Fruit fly (Drosophila melanogaster) whole organism, embryonic: ENCODE results near the gene dgrn.
A peak's percentile ranks its signal among the peaks of the same experiment; 100 is the strongest.

ENCODE experiments used
- CG10565 ChIP-seq: fragments of 200-800 bp; sonication (Bioruptor generic); optimal IDR thresholded peaks from 3 replicates; lab custom pipeline; 2016; ENCODE audit warnings: missing biosample characterization, mild to moderate bottlenecking, missing genetic modification characterization
- CG12391 ChIP-seq: fragments of 200-800 bp; sonication (Bioruptor generic); optimal IDR thresholded peaks from 3 replicates; lab custom pipeline; 2018; ENCODE audit warnings: missing biosample characterization, mild to moderate bottlenecking, missing genetic modification characterization, moderate library complexity
- CG12769 ChIP-seq: fragments of 200-800 bp; sonication (Bioruptor generic); optimal IDR thresholded peaks from 2 replicates; lab custom pipeline; 2019; ENCODE audit warnings: missing biosample characterization, mild to moderate bottlenecking, missing genetic modification characterization, moderate library complexity
- CG15269 ChIP-seq: fragments of 200-800 bp; sonication (Bioruptor generic); optimal IDR thresholded peaks from 2 replicates; lab custom pipeline; 2018; ENCODE audit warnings: missing biosample characterization, mild to moderate bottlenecking, missing genetic modification characterization, moderate library complexity
- CG1529 ChIP-seq: fragments of 200-800 bp; sonication (Bioruptor generic); optimal IDR thresholded peaks from 3 replicates; lab custom pipeline; 2018; ENCODE audit warnings: missing biosample characterization, missing genetic modification characterization
- CG15514 ChIP-seq: fragments of 200-800 bp; sonication (Bioruptor generic); optimal IDR thresholded peaks from 3 replicates; lab custom pipeline; 2017; ENCODE audit warnings: missing biosample characterization, missing genetic modification characterization, mild to moderate bottlenecking, moderate library complexity, missing genetic modification reagents
- CG17802 ChIP-seq: fragments of 200-800 bp; sonication (Bioruptor generic); optimal IDR thresholded peaks from 2 replicates; lab custom pipeline; 2018; ENCODE audit warnings: missing biosample characterization, mild to moderate bottlenecking, missing genetic modification characterization, moderate library complexity
- CG17829 ChIP-seq: fragments of 200-800 bp; optimal IDR thresholded peaks from 2 replicates; lab custom pipeline; 2019; ENCODE audit warnings: missing biosample characterization, mild to moderate bottlenecking, missing genetic modification characterization, moderate library complexity
- CG2712 ChIP-seq: fragments of 200-800 bp; optimal IDR thresholded peaks from 3 replicates; lab custom pipeline; 2019; ENCODE audit warnings: missing biosample characterization, mild to moderate bottlenecking, missing genetic modification characterization, moderate library complexity
- CG6254 ChIP-seq: fragments of 200-800 bp; sonication (Bioruptor generic); optimal IDR thresholded peaks from 3 replicates; lab custom pipeline; 2017; ENCODE audit warnings: mild to moderate bottlenecking, missing biosample characterization, missing genetic modification reagents, missing genetic modification characterization
- CG6765 ChIP-seq: fragments of 200-800 bp; sonication (Bioruptor generic); optimal IDR thresholded peaks from 3 replicates; lab custom pipeline; 2017; ENCODE audit warnings: missing biosample characterization, mild to moderate bottlenecking, missing genetic modification characterization
- CG6854 ChIP-seq: fragments of 200-800 bp; sonication (Bioruptor generic); optimal IDR thresholded peaks from 3 replicates; lab custom pipeline; 2017; ENCODE audit warnings: missing biosample characterization, mild to moderate bottlenecking, missing genetic modification characterization
- CG7928 ChIP-seq: fragments of 200-800 bp; sonication (Bioruptor generic); optimal IDR thresholded peaks from 2 replicates; lab custom pipeline; 2017; ENCODE audit warnings: missing biosample characterization, mild to moderate bottlenecking, missing genetic modification characterization
- CG7963 ChIP-seq: fragments of 200-800 bp; sonication (Bioruptor generic); IDR thresholded peaks from 3 replicates; pipeline ENCODE4 v1.3.6; 2022; ENCODE audit warnings: missing biosample characterization, missing genetic modification characterization; ENCODE audit not compliant: partially characterized antibody
- CG9215 ChIP-seq: fragments of 200-800 bp; sonication (Bioruptor generic); IDR thresholded peaks from 2 replicates; pipeline ENCODE4 v1.3.6; 2022; ENCODE audit warnings: missing biosample characterization, missing genetic modification characterization
- CG9609 ChIP-seq: fragments of 200-800 bp; sonication (Bioruptor generic); optimal IDR thresholded peaks from 3 replicates; lab custom pipeline; 2016; ENCODE audit warnings: missing biosample characterization, missing genetic modification characterization
- CkIIα-i1 ChIP-seq: fragments of 200-800 bp; sonication (Bioruptor generic); IDR thresholded peaks from 2 replicates; pipeline ENCODE4 v1.3.6; 2022; ENCODE audit warnings: missing biosample characterization, missing genetic modification characterization
- Dfd ChIP-seq, 2 experiments: fragments of >200 bp; optimal IDR thresholded peaks; 2 replicates each; lab custom pipeline; 2017; ENCODE audit warnings: missing biosample characterization in 2 of 2, missing genetic modification characterization in 2 of 2
- Dip2 ChIP-seq: fragments of 200-800 bp; sonication (Bioruptor generic); IDR thresholded peaks from 2 replicates; pipeline ENCODE4 v1.3.6; 2022; ENCODE audit warnings: missing biosample characterization, missing genetic modification characterization
- Dip3 ChIP-seq: fragments of 200-800 bp; sonication (Bioruptor generic); optimal IDR thresholded peaks from 3 replicates; lab custom pipeline; 2016; ENCODE audit warnings: missing biosample characterization, missing genetic modification characterization
- Dll ChIP-seq: fragments of 200-800 bp; sonication (Bioruptor generic); IDR thresholded peaks from 4 replicates; pipeline ENCODE4 v1.3.6; 2022; ENCODE audit warnings: missing biosample characterization, missing genetic modification characterization; ENCODE audit not compliant: partially characterized antibody
- Gsc ChIP-seq: fragments of 200-800 bp; sonication (Bioruptor generic); IDR thresholded peaks from 2 replicates; pipeline ENCODE4 v1.3.6; 2022; ENCODE audit warnings: missing biosample characterization, missing genetic modification characterization
- Hand ChIP-seq: fragments of 200-800 bp; sonication (Bioruptor generic); optimal IDR thresholded peaks from 2 replicates; lab custom pipeline; 2017; ENCODE audit warnings: mild to moderate bottlenecking, missing biosample characterization, missing genetic modification reagents, missing genetic modification characterization
- Myb ChIP-seq: fragments of 200-800 bp; sonication (Bioruptor generic); optimal IDR thresholded peaks from 2 replicates; lab custom pipeline; 2016; ENCODE audit warnings: missing biosample characterization, missing genetic modification characterization
- Stat92E ChIP-seq, 3 experiments: fragments of >200 bp in 2 of 3; fragments of 200-800 bp in 1 of 3; sonication (Bioruptor generic) in 1 of 3; optimal IDR thresholded peaks; 2 replicates each; lab custom pipeline; 2017 to 2019; ENCODE audit warnings: missing biosample characterization in 3 of 3, missing genetic modification characterization in 3 of 3, mild to moderate bottlenecking in 1 of 3, moderate library complexity in 1 of 3
- Xbp1 ChIP-seq: fragments of 200-800 bp; sonication (Bioruptor generic); optimal IDR thresholded peaks from 3 replicates; lab custom pipeline; 2016; ENCODE audit warnings: missing biosample characterization, mild to moderate bottlenecking, missing genetic modification characterization
- ab ChIP-seq: fragments of 200-800 bp; sonication (Bioruptor generic); optimal IDR thresholded peaks from 2 replicates; lab custom pipeline; 2016; ENCODE audit warnings: missing biosample characterization, missing genetic modification characterization
- ap ChIP-seq: fragments of 200-800 bp; sonication (Bioruptor generic); IDR thresholded peaks from 2 replicates; pipeline ENCODE4 v1.3.6; 2022; ENCODE audit warnings: missing biosample characterization, missing genetic modification characterization
- ato ChIP-seq: fragments of 200-800 bp; sonication (Bioruptor generic); IDR thresholded peaks from 2 replicates; pipeline ENCODE4 v1.3.6; 2022; ENCODE audit warnings: missing biosample characterization, missing genetic modification characterization; ENCODE audit not compliant: partially characterized antibody
- cas ChIP-seq: fragments of 200-800 bp; sonication (Bioruptor generic); IDR thresholded peaks from 2 replicates; pipeline ENCODE4 v1.3.6; 2022; ENCODE audit warnings: missing biosample characterization, missing genetic modification characterization
- dpn ChIP-seq, 2 experiments: fragments of 200-800 bp; sonication (Bioruptor generic); optimal IDR thresholded peaks; 3 replicates each; lab custom pipeline; 2016; ENCODE audit warnings: missing biosample characterization in 2 of 2, missing genetic modification characterization in 2 of 2
- esg ChIP-seq: fragments of 200-800 bp; sonication (Bioruptor generic); conservative IDR thresholded peaks from 2 replicates; pipeline ENCODE4 v1.3.6; 2022; ENCODE audit warnings: missing biosample characterization, missing genetic modification characterization
- grau ChIP-seq: fragments of 200-800 bp; optimal IDR thresholded peaks from 3 replicates; lab custom pipeline; 2019; ENCODE audit warnings: missing biosample characterization, mild to moderate bottlenecking, missing genetic modification characterization, moderate library complexity
- her ChIP-seq: fragments of 200-800 bp; sonication (Bioruptor generic); optimal IDR thresholded peaks from 2 replicates; lab custom pipeline; 2016; ENCODE audit warnings: missing biosample characterization, missing genetic modification characterization
- hth ChIP-seq: fragments of >200 bp; optimal IDR thresholded peaks from 2 replicates; lab custom pipeline; 2017; ENCODE audit warnings: inconsistent platforms
- kah ChIP-seq: fragments of 200-800 bp; sonication (Bioruptor generic); optimal IDR thresholded peaks from 2 replicates; lab custom pipeline; 2018; ENCODE audit warnings: missing biosample characterization, mild to moderate bottlenecking, missing genetic modification characterization
- lab ChIP-seq: fragments of 200-800 bp; sonication (Bioruptor generic); optimal IDR thresholded peaks from 3 replicates; lab custom pipeline; 2017; ENCODE audit warnings: missing biosample characterization, missing genetic modification characterization, mild to moderate bottlenecking, moderate library complexity, missing genetic modification reagents
- nau ChIP-seq: fragments of 200-800 bp; sonication (Bioruptor generic); optimal IDR thresholded peaks from 3 replicates; lab custom pipeline; 2017; ENCODE audit warnings: missing biosample characterization, mild to moderate bottlenecking, missing genetic modification characterization, missing genetic modification reagents
- nerfin-1 ChIP-seq: fragments of 200-800 bp; sonication (Bioruptor generic); optimal IDR thresholded peaks from 3 replicates; lab custom pipeline; 2019; ENCODE audit warnings: missing biosample characterization, mild to moderate bottlenecking, missing genetic modification characterization, moderate library complexity
- odd ChIP-seq: fragments of 200-800 bp; sonication (Bioruptor generic); optimal IDR thresholded peaks from 2 replicates; lab custom pipeline; 2017; ENCODE audit warnings: missing biosample characterization, mild to moderate bottlenecking, missing genetic modification characterization
- peb ChIP-seq: fragments of 200-800 bp; sonication (Bioruptor generic); IDR thresholded peaks from 2 replicates; pipeline ENCODE4 v1.3.6; 2022; ENCODE audit warnings: missing biosample characterization, missing genetic modification characterization
- pum ChIP-seq: fragments of 200-800 bp; sonication (Bioruptor generic); optimal IDR thresholded peaks from 2 replicates; lab custom pipeline; 2016; ENCODE audit warnings: missing biosample characterization, missing genetic modification characterization
- ranshi ChIP-seq: fragments of 200-800 bp; sonication (Bioruptor generic); IDR thresholded peaks from 2 replicates; pipeline ENCODE4 v1.3.6; 2022; ENCODE audit warnings: missing biosample characterization, missing genetic modification characterization
- so ChIP-seq: fragments of 200-800 bp; sonication (Bioruptor generic); IDR thresholded peaks from 3 replicates; pipeline ENCODE4 v1.3.6; 2022; ENCODE audit warnings: missing biosample characterization, missing genetic modification characterization
- trh ChIP-seq: fragments of 200-800 bp; sonication (Bioruptor generic); optimal IDR thresholded peaks from 2 replicates; lab custom pipeline; 2016; ENCODE audit warnings: missing biosample characterization, missing genetic modification characterization
- vnd ChIP-seq: fragments of 200-800 bp; sonication (Bioruptor generic); IDR thresholded peaks from 3 replicates; pipeline ENCODE4 v1.3.6; 2022; ENCODE audit warnings: missing biosample characterization, missing genetic modification characterization; ENCODE audit not compliant: partially characterized antibody
- wor ChIP-seq: fragments of 200-800 bp; sonication (Bioruptor generic); IDR thresholded peaks from 2 replicates; pipeline ENCODE4 v1.3.6; 2022; ENCODE audit warnings: missing biosample characterization, missing genetic modification characterization

The dgrn gene

DNA sequence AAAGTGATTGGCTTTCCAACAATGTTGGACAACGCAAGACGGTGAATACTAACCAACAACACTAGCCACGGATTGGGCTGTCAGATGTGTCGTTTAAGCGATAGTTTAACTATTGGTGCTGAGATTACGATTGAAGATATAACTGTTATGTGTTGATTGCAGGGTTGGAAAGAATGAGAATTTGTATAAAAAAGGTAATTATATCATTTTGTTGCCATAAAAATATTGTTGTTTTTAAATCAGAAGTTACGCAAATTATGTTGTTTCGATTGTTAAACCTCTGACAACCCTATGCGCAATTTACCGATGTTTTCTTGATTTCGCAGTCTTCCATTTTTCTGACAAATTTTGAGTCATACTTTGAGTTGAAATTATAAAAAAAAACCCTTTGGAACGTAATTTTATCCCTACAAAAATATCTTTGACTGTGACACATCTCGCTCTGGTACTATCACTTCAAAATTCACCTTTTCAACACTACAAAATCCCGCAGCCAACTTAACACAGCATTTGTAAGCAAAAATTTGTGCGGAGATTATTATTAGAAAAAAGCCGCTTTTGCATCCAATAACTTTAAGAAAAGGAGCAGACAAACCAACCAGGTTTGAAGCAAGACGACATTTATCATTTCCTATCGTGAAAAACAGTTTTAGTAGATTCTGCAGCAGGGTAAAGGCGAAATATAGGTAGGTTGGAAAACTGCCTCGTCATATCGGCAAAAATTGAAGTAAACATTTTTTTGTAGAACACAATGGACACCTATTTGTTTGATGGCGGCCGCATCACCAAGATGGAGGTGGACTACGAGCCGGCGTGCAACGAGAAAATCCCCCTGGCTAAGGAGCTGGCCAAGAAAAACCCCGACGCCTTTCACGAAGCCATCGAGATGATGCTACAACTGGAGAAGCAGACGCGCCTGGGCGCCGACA, 35.1 kb upstream of the dgrn start, which contains the start of the genes Hat1 and Rpn5 (continued):
- no peak for TF ChIP-seq Hand (GFP tag; lab: Kevin White, UChicago)
- peak; percentile 61 for TF ChIP-seq esg (GFP tag; lab: Robert Waterston, UW)
- peak; percentile 78 for TF ChIP-seq Myb (GFP tag; lab: Kevin White, UChicago)
- TF ChIP-seq hth (lab: Kevin White, UChicago), result no peak
- TF ChIP-seq peb (GFP tag; lab: Robert Waterston, UW), result no peak
- peak; percentile 44 for TF ChIP-seq odd (GFP tag; lab: Kevin White, UChicago)
- 0 out of 2 replicates have a peak, but pooled peaks have one; percentile 7 for TF ChIP-seq Gsc (GFP tag; lab: Robert Waterston, UW)
- peak; percentile 93 for TF ChIP-seq pum
- no peak for TF ChIP-seq Dip2 (GFP tag; lab: Robert Waterston, UW)
- peak; percentile 28; the same call in 1 of the 2 replicates for TF ChIP-seq ranshi
- peak; percentile 68 for TF ChIP-seq CG17829 (tag; lab: Kevin White, UChicago)
- TF ChIP-seq CG12391, result peak; percentile 86
- TF ChIP-seq so (GFP tag; lab: Robert Waterston, UW), result no peak
- TF ChIP-seq ab (GFP tag; lab: Kevin White, UChicago), result peak; percentile 82
- peak; percentile 79 for TF ChIP-seq CG9215 (GFP tag; lab: Robert Waterston, UW)
- peak; percentile 77 for TF ChIP-seq trh (GFP tag; lab: Kevin White, UChicago)
- TF ChIP-seq CG2712 (tag; lab: Kevin White, UChicago), result peak; percentile 82
- peak; percentile 54 for TF ChIP-seq nerfin-1 (tag; lab: Kevin White, UChicago)
- TF ChIP-seq CG15514 (GFP tag; lab: Kevin White, UChicago), result peak; percentile 56
- TF ChIP-seq CG9609, result peak; percentile 90
- peak; percentile 87 for TF ChIP-seq Dll (GFP tag; lab: Robert Waterston, UW)
- TF ChIP-seq CG10565 (GFP tag; lab: Kevin White, UChicago), result peak; percentile 17
- TF ChIP-seq Xbp1 (GFP tag; lab: Kevin White, UChicago), result peak; percentile 90
- TF ChIP-seq nau (GFP tag; lab: Kevin White, UChicago), result no peak
- peak; percentile 89 to 94 for TF ChIP-seq dpn (GFP tag; optimal IDR thresholded peaks at IDR 0.05; lab: Kevin White, UChicago)
- 0 out of 2 replicates have a peak, but pooled peaks have one; percentile 21 for TF ChIP-seq cas (GFP tag; lab: Robert Waterston, UW)
- TF ChIP-seq ato (GFP tag; lab: Robert Waterston, UW), result 0 out of 2 replicates have a peak, but pooled peaks have one; percentile 13
- peak in 1 of 2 experiments; percentile 95 for TF ChIP-seq Dfd (GFP tag; optimal IDR thresholded peaks at IDR 0.05; lab: Kevin White, UChicago)
- TF ChIP-seq CG6254 (GFP tag; lab: Kevin White, UChicago), result no peak
- peak; percentile 78 for TF ChIP-seq her (GFP tag; lab: Kevin White, UChicago)
- TF ChIP-seq Dip3 (GFP tag; lab: Kevin White, UChicago), result peak; percentile 90
- peak; percentile 70 for TF ChIP-seq CG15269 (tag; lab: Kevin White, UChicago)
- peak; percentile 45 for TF ChIP-seq CG7928 (GFP tag; lab: Kevin White, UChicago)
- peak; percentile 58; the same call in 1 of the 2 replicates for TF ChIP-seq wor (GFP tag; lab: Robert Waterston, UW)
- peak; percentile 83 for TF ChIP-seq lab (GFP tag; lab: Kevin White, UChicago)
- peak; percentile 56 for TF ChIP-seq CG1529 (GFP tag; lab: Kevin White, UChicago)
- TF ChIP-seq grau (tag; lab: Kevin White, UChicago), result peak; percentile 67
- peak; percentile 54; the same call in 1 of the 3 replicates for TF ChIP-seq vnd
- no peak for TF ChIP-seq CG6854 (GFP tag; lab: Kevin White, UChicago)
- TF ChIP-seq CkIIα-i1 (GFP tag; lab: Robert Waterston, UW), result no peak
- no peak for TF ChIP-seq CG12769 (tag; lab: Kevin White, UChicago)
- TF ChIP-seq CG6765 (GFP tag; lab: Kevin White, UChicago), result peak; percentile 49
- peak; percentile 33 for TF ChIP-seq CG17802 (tag; lab: Kevin White, UChicago)
- no peak for TF ChIP-seq kah
- TF ChIP-seq Stat92E (GFP tag; optimal IDR thresholded peaks at IDR 0.05; lab: Kevin White, UChicago), result peak in 1 of 3 experiments; percentile 25
- TF ChIP-seq ap (GFP tag; lab: Robert Waterston, UW), result no peak
- TF ChIP-seq CG7963, result peak; percentile 56; the same call in 2 of the 3 replicates
